Fruit fly (Drosophila melanogaster) whole organism, embryonic: ENCODE measurements around the gene jdp.

Experiments used
- CG1024 ChIP-seq: fragments of 200-800 bp; sonication (Bioruptor generic); IDR thresholded peaks from 2 replicates; pipeline ENCODE4 v1.3.6; 2022; ENCODE audit warnings: missing biosample characterization, missing genetic modification characterization
- CG10267 ChIP-seq: fragments of 200-800 bp; sonication (Bioruptor generic); optimal IDR thresholded peaks from 2 replicates; lab custom pipeline; 2018; ENCODE audit warnings: missing biosample characterization, mild to moderate bottlenecking, missing genetic modification characterization, moderate library complexity
- CG10979 ChIP-seq: fragments of 200-800 bp; sonication (Bioruptor generic); optimal IDR thresholded peaks from 2 replicates; lab custom pipeline; 2018; ENCODE audit warnings: missing biosample characterization, mild to moderate bottlenecking, missing genetic modification characterization, moderate library complexity
- CG14014 ChIP-seq: fragments of 200-800 bp; sonication (Bioruptor generic); IDR thresholded peaks from 2 replicates; pipeline ENCODE4 v1.3.6; 2022; ENCODE audit warnings: missing biosample characterization, missing genetic modification characterization
- CG15696 ChIP-seq: fragments of 200-800 bp; sonication (Bioruptor generic); optimal IDR thresholded peaks from 2 replicates; lab custom pipeline; 2019; ENCODE audit warnings: missing biosample characterization, mild to moderate bottlenecking, missing genetic modification characterization, moderate library complexity
- CG1603 ChIP-seq: fragments of 200-800 bp; sonication (Bioruptor generic); optimal IDR thresholded peaks from 2 replicates; lab custom pipeline; 2019; ENCODE audit warnings: missing biosample characterization, mild to moderate bottlenecking, missing genetic modification characterization, moderate library complexity
- CG16815 ChIP-seq: fragments of 200-800 bp; sonication (Bioruptor generic); optimal IDR thresholded peaks from 3 replicates; lab custom pipeline; 2017; ENCODE audit warnings: missing biosample characterization, mild to moderate bottlenecking, missing genetic modification characterization
- CG17568 ChIP-seq: fragments of 200-800 bp; sonication (Bioruptor generic); optimal IDR thresholded peaks from 2 replicates; lab custom pipeline; 2018; ENCODE audit warnings: missing biosample characterization, mild to moderate bottlenecking, missing genetic modification characterization, moderate library complexity
- CG17802 ChIP-seq: fragments of 200-800 bp; sonication (Bioruptor generic); optimal IDR thresholded peaks from 2 replicates; lab custom pipeline; 2018; ENCODE audit warnings: missing biosample characterization, mild to moderate bottlenecking, missing genetic modification characterization, moderate library complexity
- CG18764 ChIP-seq: fragments of 200-800 bp; sonication (Bioruptor generic); optimal IDR thresholded peaks from 3 replicates; lab custom pipeline; 2016; ENCODE audit warnings: missing biosample characterization, missing genetic modification characterization
- CG2120 ChIP-seq: fragments of 200-800 bp; sonication (Bioruptor generic); optimal IDR thresholded peaks from 3 replicates; lab custom pipeline; 2016; ENCODE audit warnings: missing biosample characterization, missing genetic modification characterization
- CG3163 ChIP-seq: fragments of 200-800 bp; sonication (Bioruptor generic); optimal IDR thresholded peaks from 3 replicates; lab custom pipeline; 2016; ENCODE audit warnings: missing biosample characterization, missing genetic modification characterization
- CG33213 ChIP-seq: fragments of 200-800 bp; sonication (Bioruptor generic); optimal IDR thresholded peaks from 3 replicates; lab custom pipeline; 2016; ENCODE audit warnings: missing biosample characterization, missing genetic modification characterization
- CG6689 ChIP-seq: fragments of 200-800 bp; sonication (Bioruptor generic); IDR thresholded peaks from 2 replicates; pipeline ENCODE4 v1.3.6; 2022; ENCODE audit warnings: missing biosample characterization, missing genetic modification characterization
- CG7839 ChIP-seq: fragments of 200-800 bp; sonication (Bioruptor generic); optimal IDR thresholded peaks from 3 replicates; lab custom pipeline; 2018; ENCODE audit warnings: missing biosample characterization, mild to moderate bottlenecking, missing genetic modification characterization, moderate library complexity
- CG8089 ChIP-seq: fragments of 200-800 bp; sonication (Bioruptor generic); optimal IDR thresholded peaks from 3 replicates; lab custom pipeline; 2016; ENCODE audit warnings: missing biosample characterization, missing genetic modification characterization
- CG8388 ChIP-seq: fragments of 200-800 bp; sonication (Bioruptor generic); optimal IDR thresholded peaks from 2 replicates; lab custom pipeline; 2019; ENCODE audit warnings: missing biosample characterization, mild to moderate bottlenecking, missing genetic modification characterization, moderate library complexity
- CG8924 ChIP-seq: fragments of 200-800 bp; optimal IDR thresholded peaks from 3 replicates; lab custom pipeline; 2019; ENCODE audit warnings: missing biosample characterization, mild to moderate bottlenecking, missing genetic modification characterization, moderate library complexity
- CG9437 ChIP-seq: fragments of 200-800 bp; sonication (Bioruptor generic); optimal IDR thresholded peaks from 2 replicates; lab custom pipeline; 2018; ENCODE audit warnings: missing biosample characterization, mild to moderate bottlenecking, missing genetic modification characterization
- Fer1 ChIP-seq: fragments of 200-800 bp; sonication (Bioruptor generic); optimal IDR thresholded peaks from 2 replicates; lab custom pipeline; 2017; ENCODE audit warnings: missing biosample characterization, mild to moderate bottlenecking, missing genetic modification characterization
- Fer2 ChIP-seq: fragments of 200-800 bp; sonication (Bioruptor generic); optimal IDR thresholded peaks from 2 replicates; lab custom pipeline; 2018; ENCODE audit warnings: missing biosample characterization, mild to moderate bottlenecking, missing genetic modification characterization, moderate library complexity
- Hr3 ChIP-seq: fragments of 200-800 bp; sonication (Bioruptor generic); optimal IDR thresholded peaks from 3 replicates; lab custom pipeline; 2016; ENCODE audit warnings: missing biosample characterization, missing genetic modification characterization
- Hr51 ChIP-seq, 2 experiments: fragments of 200-800 bp; sonication (Bioruptor generic); optimal IDR thresholded peaks; 2 replicates in 1 of 2; 3 replicates in 1 of 2; lab custom pipeline; 2016 to 2018; ENCODE audit warnings: missing biosample characterization in 2 of 2, missing genetic modification characterization in 2 of 2, mild to moderate bottlenecking in 1 of 2, moderate library complexity in 1 of 2
- Hsf ChIP-seq: fragments of 200-800 bp; sonication (Bioruptor generic); optimal IDR thresholded peaks from 3 replicates; lab custom pipeline; 2016; ENCODE audit warnings: missing biosample characterization, missing genetic modification characterization
- Oaz ChIP-seq: fragments of 200-800 bp; sonication (Bioruptor generic); IDR thresholded peaks from 2 replicates; pipeline ENCODE4 v1.3.6; 2022; ENCODE audit warnings: missing biosample characterization, missing genetic modification characterization
- Opbp ChIP-seq: fragments of 200-800 bp; sonication (Bioruptor generic); IDR thresholded peaks from 3 replicates; pipeline ENCODE4 v1.3.6; 2022; ENCODE audit warnings: missing biosample characterization, missing genetic modification characterization; ENCODE audit not compliant: partially characterized antibody
- Side ChIP-seq: fragments of 200-800 bp; sonication (Bioruptor generic); optimal IDR thresholded peaks from 2 replicates; lab custom pipeline; 2016; ENCODE audit warnings: missing biosample characterization, missing genetic modification characterization
- Sox100B ChIP-seq: fragments of 200-800 bp; sonication (Bioruptor generic); optimal IDR thresholded peaks from 3 replicates; lab custom pipeline; 2018; ENCODE audit warnings: missing biosample characterization, mild to moderate bottlenecking, missing genetic modification characterization
- Xbp1 ChIP-seq: fragments of 200-800 bp; sonication (Bioruptor generic); optimal IDR thresholded peaks from 3 replicates; lab custom pipeline; 2016; ENCODE audit warnings: missing biosample characterization, mild to moderate bottlenecking, missing genetic modification characterization
- corto ChIP-seq: fragments of 200-800 bp; sonication (Bioruptor generic); optimal IDR thresholded peaks from 2 replicates; lab custom pipeline; 2016; ENCODE audit warnings: missing biosample characterization, mild to moderate bottlenecking, missing genetic modification characterization, moderate library complexity
- crp ChIP-seq, 2 experiments: fragments of 200-800 bp; sonication (Bioruptor generic); optimal IDR thresholded peaks; 2 replicates in 1 of 2; 3 replicates in 1 of 2; lab custom pipeline; 2017; ENCODE audit warnings: missing biosample characterization in 2 of 2, missing genetic modification characterization in 2 of 2, mild to moderate bottlenecking in 1 of 2, moderate library complexity in 1 of 2
- dm ChIP-seq: fragments of 200-800 bp; sonication (Bioruptor generic); optimal IDR thresholded peaks from 3 replicates; lab custom pipeline; 2016; ENCODE audit warnings: missing biosample characterization, missing genetic modification characterization
- dpn ChIP-seq, 2 experiments: fragments of 200-800 bp; sonication (Bioruptor generic); optimal IDR thresholded peaks; 3 replicates each; lab custom pipeline; 2016; ENCODE audit warnings: missing biosample characterization in 2 of 2, missing genetic modification characterization in 2 of 2
- en ChIP-seq: fragments of 200-800 bp; sonication (Bioruptor generic); optimal IDR thresholded peaks from 2 replicates; lab custom pipeline; 2016; ENCODE audit warnings: missing biosample characterization, missing genetic modification characterization
- gce ChIP-seq: fragments of 200-800 bp; sonication (Bioruptor generic); IDR thresholded peaks from 3 replicates; pipeline ENCODE4 v1.3.6; 2022; ENCODE audit warnings: missing biosample characterization, missing genetic modification characterization
- gsb-n ChIP-seq: fragments of 200-800 bp; sonication (Bioruptor generic); optimal IDR thresholded peaks from 3 replicates; lab custom pipeline; 2018; ENCODE audit warnings: missing biosample characterization, mild to moderate bottlenecking, missing genetic modification characterization
- ham ChIP-seq: fragments of 200-800 bp; sonication (Bioruptor generic); IDR thresholded peaks from 2 replicates; pipeline ENCODE4 v1.3.6; 2022; ENCODE audit warnings: missing biosample characterization, missing genetic modification characterization
- ind ChIP-seq: fragments of 200-800 bp; sonication (Bioruptor generic); optimal IDR thresholded peaks from 3 replicates; lab custom pipeline; 2016; ENCODE audit warnings: missing biosample characterization, missing genetic modification characterization
- insv ChIP-seq, 2 experiments: fragments of 200-800 bp; sonication (Bioruptor generic); optimal IDR thresholded peaks; 3 replicates each; lab custom pipeline; 2016 to 2018; ENCODE audit warnings: missing biosample characterization in 2 of 2, missing genetic modification characterization in 2 of 2
- jumu ChIP-seq: fragments of 200-800 bp; sonication (Bioruptor generic); optimal IDR thresholded peaks from 3 replicates; lab custom pipeline; 2016; ENCODE audit warnings: missing biosample characterization, missing genetic modification characterization
- lmd ChIP-seq: fragments of 200-800 bp; sonication (Bioruptor generic); IDR thresholded peaks from 2 replicates; pipeline ENCODE4 v1.3.6; 2022; ENCODE audit warnings: missing biosample characterization, missing genetic modification characterization
- org-1 ChIP-seq: fragments of 200-800 bp; sonication (Bioruptor generic); optimal IDR thresholded peaks from 2 replicates; lab custom pipeline; 2017; ENCODE audit warnings: missing biosample characterization, missing genetic modification characterization
- row ChIP-seq: fragments of 200-800 bp; sonication (Bioruptor generic); IDR thresholded peaks from 3 replicates; pipeline ENCODE4 v1.3.6; 2022; ENCODE audit warnings: missing biosample characterization, missing genetic modification characterization
- salm ChIP-seq: fragments of 200-800 bp; sonication (Bioruptor generic); optimal IDR thresholded peaks from 2 replicates; lab custom pipeline; 2018; ENCODE audit warnings: missing biosample characterization, mild to moderate bottlenecking, missing genetic modification characterization
- sr ChIP-seq: fragments of 200-800 bp; sonication (Bioruptor generic); IDR thresholded peaks from 3 replicates; pipeline ENCODE4 v1.3.6; 2022; ENCODE audit warnings: missing biosample characterization, missing genetic modification characterization
- stc ChIP-seq: fragments of 200-800 bp; sonication (Bioruptor generic); IDR thresholded peaks from 2 replicates; pipeline ENCODE4 v1.3.6; 2022; ENCODE audit warnings: missing biosample characterization, missing genetic modification characterization
- tap ChIP-seq: fragments of 200-800 bp; optimal IDR thresholded peaks from 3 replicates; lab custom pipeline; 2019; ENCODE audit warnings: missing biosample characterization, mild to moderate bottlenecking, missing genetic modification characterization, moderate library complexity
- tio ChIP-seq: fragments of 200-800 bp; sonication (Bioruptor generic); optimal IDR thresholded peaks from 2 replicates; lab custom pipeline; 2017; ENCODE audit warnings: missing biosample characterization, missing genetic modification characterization, inconsistent platforms
- wek ChIP-seq: fragments of 200-800 bp; sonication (Bioruptor generic); optimal IDR thresholded peaks from 3 replicates; lab custom pipeline; 2018; ENCODE audit warnings: missing biosample characterization, mild to moderate bottlenecking, missing genetic modification characterization, moderate library complexity

Gene jdp

dm6 chr3R:30531989-30532653 lies 5.3 kb upstream of the jdp start, which contains the start of gene tmod (continued):
- 0 out of 2 replicates have a peak, but pooled peaks have one; percentile 28 for TF ChIP-seq lmd
- peak; percentile 55 for TF ChIP-seq wek (GFP tag; lab: Kevin White, UChicago)
- TF ChIP-seq Hr3 (GFP tag; lab: Kevin White, UChicago): peak; percentile 23
- TF ChIP-seq CG17568 (GFP tag; lab: Kevin White, UChicago): peak; percentile 2
- TF ChIP-seq CG1603: peak; percentile 45
- TF ChIP-seq ham (GFP tag; lab: Robert Waterston, UW): no peak
- TF ChIP-seq CG8089 (GFP tag; lab: Kevin White, UChicago): peak; percentile 50
- TF ChIP-seq Hr51 (GFP tag; optimal IDR thresholded peaks at IDR 0.05; lab: Kevin White, UChicago): peak in 1 of 2 experiments; percentile 64
- TF ChIP-seq Oaz (GFP tag; lab: Robert Waterston, UW): no peak
- peak; percentile 61 for TF ChIP-seq salm (tag; lab: Kevin White, UChicago)
- no peak for TF ChIP-seq CG3163
- TF ChIP-seq org-1 (GFP tag; lab: Kevin White, UChicago): peak; percentile 2
- TF ChIP-seq CG2120 (GFP tag; lab: Kevin White, UChicago): no peak
- no peak for TF ChIP-seq dm (GFP tag; lab: Kevin White, UChicago)
- peak; percentile 71 for TF ChIP-seq row
- peak; percentile 54 for TF ChIP-seq CG8388
- peak; percentile 42 for TF ChIP-seq CG10267 (tag; lab: Kevin White, UChicago)
- TF ChIP-seq en: peak; percentile 30
- TF ChIP-seq CG16815: peak; percentile 18
- TF ChIP-seq CG33213 (GFP tag; lab: Kevin White, UChicago): peak; percentile 24
- peak; percentile 5 for TF ChIP-seq CG15696 (tag; lab: Kevin White, UChicago)
- no peak for TF ChIP-seq Opbp (GFP tag; lab: Robert Waterston, UW)
- no peak for TF ChIP-seq corto (GFP tag; lab: Kevin White, UChicago)
- no peak for TF ChIP-seq CG9437 (GFP tag; lab: Kevin White, UChicago)
- TF ChIP-seq CG1024 (GFP tag; lab: Robert Waterston, UW): 0 out of 2 replicates have a peak, but pooled peaks have one; percentile 11
- peak; percentile 52 for TF ChIP-seq CG6689 (GFP tag; lab: Robert Waterston, UW)
- peak; percentile 45 for TF ChIP-seq gsb-n (tag; lab: Kevin White, UChicago)
- TF ChIP-seq CG17802 (tag; lab: Kevin White, UChicago): peak; percentile 20
- peak; percentile 65 for TF ChIP-seq Sox100B (GFP tag; lab: Kevin White, UChicago)
- no peak for TF ChIP-seq Fer2 (tag; lab: Kevin White, UChicago)
- peak; percentile 3 for TF ChIP-seq Side (GFP tag; lab: Kevin White, UChicago)
- 0 out of 2 replicates have a peak, but pooled peaks have one; percentile 5 for TF ChIP-seq CG14014 (GFP tag; lab: Robert Waterston, UW)
- peak; percentile 78 for TF ChIP-seq CG10979 (tag; lab: Kevin White, UChicago)
- TF ChIP-seq gce: no peak
- TF ChIP-seq jumu (GFP tag; lab: Kevin White, UChicago): peak; percentile 14
- TF ChIP-seq stc (GFP tag; lab: Robert Waterston, UW): 0 out of 2 replicates have a peak, but pooled peaks have one; percentile 6
- peak; percentile 36; the same call in 1 of the 3 replicates for TF ChIP-seq sr (GFP tag; lab: Robert Waterston, UW)
- no peak for TF ChIP-seq insv (GFP tag; optimal IDR thresholded peaks at IDR 0.05; lab: Kevin White, UChicago)
- peak; percentile 63 for TF ChIP-seq CG7839 (tag; lab: Kevin White, UChicago)
- TF ChIP-seq tap (tag; lab: Kevin White, UChicago): peak; percentile 46
- TF ChIP-seq CG8924 (tag; lab: Kevin White, UChicago): peak; percentile 48
- peak in 1 of 2 experiments; percentile 52 for TF ChIP-seq dpn (GFP tag; optimal IDR thresholded peaks at IDR 0.05; lab: Kevin White, UChicago)
- TF ChIP-seq Fer1 (GFP tag; lab: Kevin White, UChicago): peak; percentile 31
- TF ChIP-seq Xbp1: peak; percentile 45
- peak; percentile 55 for TF ChIP-seq ind (GFP tag; lab: Kevin White, UChicago)
- TF ChIP-seq crp (GFP tag; optimal IDR thresholded peaks at IDR 0.05; lab: Kevin White, UChicago): no peak
- TF ChIP-seq Hsf (GFP tag; lab: Kevin White, UChicago): no peak
- no peak for TF ChIP-seq CG18764 (GFP tag; lab: Kevin White, UChicago)
- peak; percentile 34 for TF ChIP-seq tio
